Fruit fly (Drosophila melanogaster): ENCODE results near the gene Naa40.

Naa40 gene

dm6 chr3R:29745056-29745455 lies 20.3 kb upstream of the Naa40 start, which contains the start of the genes Wdr24 and IntS11 (continued):
- TF ChIP-seq CG12236 (GFP tag; optimal IDR thresholded peaks at IDR 0.05): no peak
- TF ChIP-seq peb (GFP tag; IDR thresholded peaks at IDR 0.05): peak; percentile 71
- TF ChIP-seq D19A (tag; optimal IDR thresholded peaks at IDR 0.05): no peak
- no peak for TF ChIP-seq lov (optimal IDR thresholded peaks at IDR 0.05)
- no peak for TF ChIP-seq lov (GFP tag; IDR thresholded peaks at IDR 0.05)
- TF ChIP-seq CG7357 (GFP tag; IDR thresholded peaks at IDR 0.05): peak; percentile 81
- peak; percentile 91 for TF ChIP-seq esg (GFP tag; conservative IDR thresholded peaks at IDR 0.05)
- no peak for TF ChIP-seq pita (GFP tag; optimal IDR thresholded peaks at IDR 0.05)
- peak; percentile 91 for TF ChIP-seq rib (GFP tag; IDR thresholded peaks at IDR 0.05)
- no peak for TF ChIP-seq fru (optimal IDR thresholded peaks at IDR 0.05)
- TF ChIP-seq Rfx (GFP tag; IDR thresholded peaks at IDR 0.05): peak; percentile 97
- TF ChIP-seq CG1529 (GFP tag; optimal IDR thresholded peaks at IDR 0.05): no peak
- peak; percentile 81 for TF ChIP-seq ara (GFP tag; IDR thresholded peaks at IDR 0.05)
- TF ChIP-seq btn (GFP tag; optimal IDR thresholded peaks at IDR 0.05): no peak
- TF ChIP-seq nom (GFP tag; optimal IDR thresholded peaks at IDR 0.05): peak; percentile 79
- TF ChIP-seq bowl (GFP tag; IDR thresholded peaks at IDR 0.05): 0 out of 2 replicates have a peak, but pooled peaks have one; percentile 34
- TF ChIP-seq CG8290 (GFP tag; optimal IDR thresholded peaks at IDR 0.05): no peak
- peak in 1 of 2 experiments; percentile 96 for TF ChIP-seq CG8290 (tag; optimal IDR thresholded peaks at IDR 0.05)
- peak; percentile 88 for TF ChIP-seq wdn (GFP tag; IDR thresholded peaks at IDR 0.05)
- peak; percentile 31; the same call in 1 of the 3 replicates for TF ChIP-seq CG34224 (GFP tag; IDR thresholded peaks at IDR 0.05; ENCODE audit: partially characterized antibody)
- peak; percentile 83 for TF ChIP-seq chn (GFP tag; optimal IDR thresholded peaks at IDR 0.05)
- TF ChIP-seq Gsc (GFP tag; IDR thresholded peaks at IDR 0.05): peak; percentile 82
- TF ChIP-seq ftz-f1 (GFP tag; optimal IDR thresholded peaks at IDR 0.05): peak; percentile 98
- TF ChIP-seq Lhr (GFP tag; optimal IDR thresholded peaks at IDR 0.05): no peak
- peak; percentile 93 for TF ChIP-seq Sin3A (optimal IDR thresholded peaks at IDR 0.05)
- TF ChIP-seq vfl (GFP tag; optimal IDR thresholded peaks at IDR 0.05): peak; percentile 81
- TF ChIP-seq E2f1 (GFP tag; IDR thresholded peaks at IDR 0.05): peak; percentile 90
- peak; percentile 91 for TF ChIP-seq CG7839 (tag; optimal IDR thresholded peaks at IDR 0.05)
- TF ChIP-seq kni (GFP tag; optimal IDR thresholded peaks at IDR 0.05): no peak
- TF ChIP-seq wor (GFP tag; IDR thresholded peaks at IDR 0.05): peak; percentile 69
- TF ChIP-seq Dref (GFP tag; IDR thresholded peaks at IDR 0.05): peak; percentile 43
- peak; percentile 75 for TF ChIP-seq fd96Cb (tag; optimal IDR thresholded peaks at IDR 0.05)
- TF ChIP-seq mirr (GFP tag; optimal IDR thresholded peaks at IDR 0.05): peak; percentile 73
- TF ChIP-seq amos (GFP tag; IDR thresholded peaks at IDR 0.05; ENCODE audit: partially characterized antibody): no peak
- TF ChIP-seq CG14014 (GFP tag; IDR thresholded peaks at IDR 0.05): peak; percentile 94
- no peak for TF ChIP-seq zf30C (GFP tag; optimal IDR thresholded peaks at IDR 0.05)
- no peak for TF ChIP-seq ac (GFP tag; optimal IDR thresholded peaks at IDR 0.05)
- TF ChIP-seq dati (GFP tag; IDR thresholded peaks at IDR 0.05): 0 out of 2 replicates have a peak, but pooled peaks have one; percentile 39
- TF ChIP-seq crp (GFP tag; optimal IDR thresholded peaks at IDR 0.05): peak in 1 of 2 experiments; percentile 70
- peak; percentile 36; the same call in 1 of the 2 replicates for TF ChIP-seq CG16779 (GFP tag; IDR thresholded peaks at IDR 0.05)
- peak; percentile 63 for TF ChIP-seq schlank (tag; optimal IDR thresholded peaks at IDR 0.05)
- peak; percentile 57 for TF ChIP-seq gro (GFP tag; optimal IDR thresholded peaks at IDR 0.05)
- TF ChIP-seq Ravus (GFP tag; IDR thresholded peaks at IDR 0.05): peak; percentile 68
- TF ChIP-seq gce (GFP tag; IDR thresholded peaks at IDR 0.05): peak; percentile 42; the same call in 1 of the 3 replicates
- TF ChIP-seq Sry-β (GFP tag; optimal IDR thresholded peaks at IDR 0.05): no peak
- TF ChIP-seq CG4404 (GFP tag; IDR thresholded peaks at IDR 0.05): peak; percentile 90
- TF ChIP-seq CG8765 (GFP tag; IDR thresholded peaks at IDR 0.05): peak; percentile 85; the same call in 1 of the 2 replicates
- peak; percentile 80 for TF ChIP-seq CG10209 (GFP tag; optimal IDR thresholded peaks at IDR 0.05)
- no peak for TF ChIP-seq CG9876 (GFP tag; optimal IDR thresholded peaks at IDR 0.05)
- 0 out of 2 replicates have a peak, but pooled peaks have one; percentile 9 for TF ChIP-seq nerfin-2 (GFP tag; IDR thresholded peaks at IDR 0.05; ENCODE audit: partially characterized antibody)
- TF ChIP-seq CG11398 (GFP tag; optimal IDR thresholded peaks at IDR 0.05): no peak
- peak; percentile 58 for TF ChIP-seq Antp (GFP tag; optimal IDR thresholded peaks at IDR 0.05)
- TF ChIP-seq odd (GFP tag; optimal IDR thresholded peaks at IDR 0.05): no peak
